Worm (Caenorhabditis elegans): ENCODE data around the gene srh-92.

srh-92 gene

DNA sequence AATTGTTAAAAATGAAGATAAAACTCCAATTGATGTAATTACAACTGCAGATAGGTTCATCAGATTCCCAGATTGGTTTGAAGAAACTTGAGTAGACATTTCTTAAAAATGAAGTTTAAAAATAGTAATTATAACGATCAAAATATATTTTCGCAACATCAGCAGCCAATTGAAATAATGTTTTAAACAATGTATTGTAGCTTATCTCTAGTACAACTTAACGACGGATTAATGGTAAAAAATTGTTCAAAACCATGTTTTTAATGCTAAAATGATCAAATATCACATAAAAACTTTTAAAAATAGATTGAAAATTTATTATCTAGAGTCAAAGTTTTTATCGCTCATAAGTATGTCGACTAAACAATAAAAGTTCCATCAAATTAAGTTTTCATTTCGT is 34.4 kb upstream of the srh-92 start, which contains the start of gene srbc-11:
srbc-11 (minus strand) TSS at position 101 of the 400 bp plus-strand sequence.
- no peak for TF ChIP-seq ztf-4 (tag; optimal IDR thresholded peaks at IDR 0.05)
- no peak for TF ChIP-seq skn-1 (tag; optimal IDR thresholded peaks at IDR 0.05)
- no peak for TF ChIP-seq R02D3.7 (tag; optimal IDR thresholded peaks at IDR 0.05)
- TF ChIP-seq lin-39 (tag; optimal IDR thresholded peaks at IDR 0.05), result no peak
- TF ChIP-seq nhr-10 (tag; optimal IDR thresholded peaks at IDR 0.05), result no peak
- TF ChIP-seq sma-9 (GFP tag; optimal IDR thresholded peaks at IDR 0.05), result no peak
- TF ChIP-seq sma-9 (tag; optimal IDR thresholded peaks at IDR 0.05), result no peak
- no peak for TF ChIP-seq ama-1 (optimal IDR thresholded peaks at IDR 0.05)
- TF ChIP-seq lsy-2 (tag; optimal IDR thresholded peaks at IDR 0.05), result no peak
- no peak for TF ChIP-seq mdl-1 (tag; optimal IDR thresholded peaks at IDR 0.05)
- no peak for TF ChIP-seq egl-27 (tag; optimal IDR thresholded peaks at IDR 0.05)
- no peak for TF ChIP-seq elt-1 (tag; optimal IDR thresholded peaks at IDR 0.05)

DNA sequence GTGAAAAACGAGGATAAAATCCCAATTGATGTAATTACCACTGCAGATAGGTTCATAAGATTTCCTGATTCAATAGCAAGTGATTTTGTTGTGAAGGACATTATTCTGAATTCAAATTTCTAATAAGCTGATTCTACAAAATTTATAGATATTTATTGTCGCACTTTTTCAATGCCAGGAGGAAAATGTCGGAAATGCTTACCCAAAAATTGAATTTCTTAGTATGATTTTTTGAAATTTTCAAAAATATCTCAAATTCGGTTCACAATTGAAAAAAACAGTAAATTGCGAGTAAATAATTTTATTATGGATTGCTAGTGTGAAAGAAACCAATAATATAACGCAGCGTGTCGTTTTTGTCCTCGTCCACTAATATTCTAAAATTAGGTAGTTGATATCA is 32.1 kb upstream of the srh-92 start, which contains the start of gene srbc-10:
srbc-10 (minus strand) TSS at position 101 of the 400 bp plus-strand sequence.
- TF ChIP-seq dmd-4 (tag; optimal IDR thresholded peaks at IDR 0.05) (no peak), unc-39 (tag; optimal IDR thresholded peaks at IDR 0.05) (no peak)

DNA sequence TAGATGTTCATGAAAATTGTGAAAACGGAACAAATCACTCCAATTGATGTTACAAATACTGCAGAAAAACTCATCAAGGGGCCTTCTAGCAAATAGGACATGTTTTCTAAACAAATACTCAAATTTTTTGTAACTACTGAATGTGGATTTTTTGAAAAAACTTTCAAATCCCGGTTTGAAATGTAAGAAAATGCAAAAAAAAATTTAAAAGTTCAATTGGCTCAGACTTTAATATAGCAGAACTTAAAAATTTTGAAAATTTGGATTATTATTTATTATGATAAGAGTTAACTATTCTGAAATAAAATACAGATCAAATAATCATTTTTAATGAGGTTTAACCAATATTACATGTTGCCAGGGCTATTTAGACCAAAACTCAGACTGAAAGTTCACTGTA is 29.5 kb upstream of the srh-92 start, which contains the start of gene srbc-9:
srbc-9 (minus strand) TSS at position 101 of the 400 bp plus-strand sequence.
- TF ChIP-seq nhr-237 (tag; optimal IDR thresholded peaks at IDR 0.05) (no peak), sem-4 (tag; optimal IDR thresholded peaks at IDR 0.05) (no peak), nhr-23 (tag; optimal IDR thresholded peaks at IDR 0.05) (no peak), nhr-10 (tag; optimal IDR thresholded peaks at IDR 0.05) (no peak), sma-9 (GFP tag; optimal IDR thresholded peaks at IDR 0.05) (no peak), sma-9 (tag; optimal IDR thresholded peaks at IDR 0.05) (no peak), nhr-25 (tag; optimal IDR thresholded peaks at IDR 0.05) (no peak), C34F6.9 (tag; optimal IDR thresholded peaks at IDR 0.05) (no peak), peb-1 (tag; optimal IDR thresholded peaks at IDR 0.05) (no peak), lin-11 (tag; optimal IDR thresholded peaks at IDR 0.05) (no peak)

DNA sequence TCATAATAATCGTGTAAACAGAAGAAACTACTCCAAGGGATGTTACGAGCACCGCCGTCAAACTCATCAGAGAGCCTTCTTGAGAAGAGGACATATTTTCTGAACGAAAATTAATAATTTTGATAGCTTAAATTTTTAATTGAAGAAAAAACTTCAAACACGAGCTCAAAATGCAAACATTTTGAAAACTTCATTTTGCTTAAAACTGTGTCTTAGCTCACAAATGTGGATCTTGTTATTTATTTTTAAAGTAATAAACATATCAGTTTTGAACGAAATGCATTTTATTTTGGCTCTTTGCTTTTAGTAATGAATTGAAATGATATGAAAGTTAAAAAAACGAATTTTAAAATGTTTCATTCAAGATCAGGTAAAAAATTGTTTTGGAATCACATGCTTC is 26.7 kb upstream of the srh-92 start, which contains the start of gene srbc-7:
srbc-7 (minus strand) TSS at position 101 of the 400 bp plus-strand sequence.
- TF ChIP-seq ztf-4 (tag; optimal IDR thresholded peaks at IDR 0.05), result no peak
- TF ChIP-seq elt-1 (tag; optimal IDR thresholded peaks at IDR 0.05), result no peak
- no peak for TF ChIP-seq snpc-4 (tag; optimal IDR thresholded peaks at IDR 0.05)
- no peak for TF ChIP-seq Y55F3AM.14 (GFP tag; optimal IDR thresholded peaks at IDR 0.05)
- TF ChIP-seq ZK546.5 (tag; optimal IDR thresholded peaks at IDR 0.05), result no peak
- no peak for TF ChIP-seq nhr-23 (tag; optimal IDR thresholded peaks at IDR 0.05)
- no peak for TF ChIP-seq unc-39 (tag; optimal IDR thresholded peaks at IDR 0.05)
- TF ChIP-seq nhr-6 (tag; optimal IDR thresholded peaks at IDR 0.05), result no peak

DNA sequence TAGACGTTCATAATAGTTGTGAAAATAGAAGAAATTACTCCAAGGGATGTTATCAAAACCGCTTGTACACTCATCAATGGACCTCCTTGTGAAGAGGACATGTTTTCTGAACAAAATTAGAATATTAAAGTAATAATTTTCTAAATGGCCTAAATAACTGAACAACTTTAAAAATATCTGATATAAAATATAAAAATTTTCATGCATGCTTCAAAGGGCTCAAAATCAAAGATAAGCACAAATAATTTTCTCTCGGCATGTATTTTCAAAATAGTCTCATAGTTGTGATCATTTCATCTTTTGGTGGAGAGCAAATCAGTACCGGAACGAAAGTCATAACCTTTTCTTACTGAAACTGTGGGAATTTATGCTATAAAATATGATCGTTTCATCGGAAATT is 24.2 kb upstream of the srh-92 start, which contains the start of gene srbc-8:
srbc-8 (minus strand) TSS at position 101 of the 400 bp plus-strand sequence.
- no peak for TF ChIP-seq ztf-4 (tag; optimal IDR thresholded peaks at IDR 0.05)
- TF ChIP-seq sma-9 (GFP tag; optimal IDR thresholded peaks at IDR 0.05), result no peak
- no peak for TF ChIP-seq sma-9 (tag; optimal IDR thresholded peaks at IDR 0.05)
- TF ChIP-seq elt-3 (tag; optimal IDR thresholded peaks at IDR 0.05), result no peak
- no peak for TF ChIP-seq elt-1 (tag; optimal IDR thresholded peaks at IDR 0.05)
- TF ChIP-seq lin-39 (tag; optimal IDR thresholded peaks at IDR 0.05), result no peak
- TF ChIP-seq aly-2 (tag; optimal IDR thresholded peaks at IDR 0.05), result no peak
- TF ChIP-seq blmp-1 (tag; optimal IDR thresholded peaks at IDR 0.05; ENCODE audit: insufficient read depth), result no peak
- TF ChIP-seq gmeb-1 (tag; optimal IDR thresholded peaks at IDR 0.05), result no peak

DNA sequence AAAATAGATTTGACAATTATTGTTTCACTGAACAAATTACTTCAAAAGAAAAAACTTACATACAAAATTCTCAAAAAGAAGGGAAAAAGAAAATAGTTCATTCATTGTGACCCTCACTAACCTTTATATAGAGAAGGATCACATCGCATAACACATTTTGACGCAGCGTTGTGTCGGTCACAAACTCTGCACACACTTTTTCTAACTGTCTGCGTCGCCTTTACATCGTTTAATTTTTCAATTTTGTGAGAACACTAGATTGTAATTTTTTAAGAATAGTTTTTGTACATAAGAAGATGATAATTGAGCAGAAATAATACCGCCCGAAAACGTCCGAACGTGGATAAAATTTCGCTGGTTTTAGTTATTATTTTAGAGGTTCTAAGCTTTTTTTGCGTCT is 20.2 kb upstream of the srh-92 start, which contains the start of gene C18B10.6:
C18B10.6 (minus strand) TSS at position 101 of the 400 bp plus-strand sequence.
- no peak for TF ChIP-seq sma-3 (GFP tag; optimal IDR thresholded peaks at IDR 0.05)
- TF ChIP-seq mdl-1 (tag; optimal IDR thresholded peaks at IDR 0.05), result no peak

DNA sequence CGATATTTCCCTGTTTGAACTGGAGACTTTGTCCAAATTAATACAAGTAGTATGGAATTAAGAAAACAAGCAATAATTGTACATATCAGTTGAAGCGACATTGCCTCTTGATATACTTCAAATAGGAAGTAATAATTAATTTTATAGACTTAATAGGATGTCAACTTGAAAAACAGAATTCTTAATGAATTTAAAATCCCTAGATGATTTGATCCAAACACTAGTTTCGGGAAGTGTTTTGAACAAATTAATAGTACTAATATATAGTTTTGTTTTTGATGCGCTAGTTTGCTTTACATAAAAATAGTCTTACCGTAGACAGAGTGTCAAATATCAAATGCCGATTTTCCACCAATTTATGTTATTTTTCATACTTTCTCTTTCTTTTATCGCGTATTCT is 17.6 kb upstream of the srh-92 start, which contains the start of gene str-190:
str-190 (minus strand) TSS at position 101 of the 400 bp plus-strand sequence.
- TF ChIP-seq lin-11 (tag; optimal IDR thresholded peaks at IDR 0.05) (no peak), elt-3 (tag; optimal IDR thresholded peaks at IDR 0.05) (no peak), C34F6.9 (tag; optimal IDR thresholded peaks at IDR 0.05) (no peak), ZK546.5 (tag; optimal IDR thresholded peaks at IDR 0.05) (no peak), blmp-1 (tag; optimal IDR thresholded peaks at IDR 0.05; ENCODE audit: insufficient read depth) (no peak), F13H6.1 (tag; optimal IDR thresholded peaks at IDR 0.05) (no peak), aly-2 (tag; optimal IDR thresholded peaks at IDR 0.05) (no peak), lsy-2 (tag; optimal IDR thresholded peaks at IDR 0.05) (no peak), unc-39 (tag; optimal IDR thresholded peaks at IDR 0.05) (no peak), nhr-11 (tag; optimal IDR thresholded peaks at IDR 0.05) (no peak), nhr-129 (tag; optimal IDR thresholded peaks at IDR 0.05) (no peak), nhr-12 (tag; optimal IDR thresholded peaks at IDR 0.05) (no peak)

Data from whole organism, L2 larva.